Fruit fly (Drosophila melanogaster): ENCODE data around the gene upd1.

DNA sequence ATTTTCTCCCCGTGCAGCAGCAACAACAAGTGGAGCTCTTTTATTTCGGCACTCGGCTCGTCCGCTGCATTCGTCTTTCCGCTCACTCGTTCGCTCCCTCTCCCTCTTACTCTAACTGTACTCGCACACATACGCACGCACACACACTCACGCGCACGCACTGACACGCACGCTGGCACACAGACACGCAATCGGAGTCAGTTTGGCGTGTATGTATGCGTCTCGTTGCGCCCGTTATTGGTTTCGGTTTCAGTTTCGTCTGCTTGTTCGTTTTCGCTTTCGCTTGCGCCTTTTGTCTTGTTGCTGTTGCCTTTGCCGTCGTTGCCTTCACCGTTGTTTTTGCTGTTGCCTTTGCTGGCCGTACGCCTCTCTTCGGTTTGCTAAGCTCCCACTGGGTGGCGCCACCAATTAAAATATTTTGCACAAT is 48.7 kb upstream of the upd1 start:
- TF ChIP-seq h (optimal IDR thresholded peaks at IDR 0.05) (no peak), ttk (optimal IDR thresholded peaks at IDR 0.05) (no peak), insv (optimal IDR thresholded peaks at IDR 0.05) (no peak)
